Worm (Caenorhabditis elegans) whole organism, young adult: ENCODE results near the gene sre-55.

Experiments used
- B0019.2 ChIP-seq: fragments of 200-800 bp; sonication (Bioruptor generic); conservative IDR thresholded peaks from 2 replicates; pipeline ENCODE4 v1.3.6; 2022; ENCODE audit warnings: missing genetic modification reagents, missing genetic modification characterization, missing compliant biosample characterization
- B0261.1 ChIP-seq: sonication (generic microtip); optimal IDR thresholded peaks from 2 replicates; lab custom pipeline; 2016; ENCODE audit warnings: mild to moderate bottlenecking, missing genetic modification characterization, moderate library complexity, missing compliant biosample characterization
- F33H1.4 ChIP-seq: fragments of 200-800 bp; sonication (Bioruptor generic); IDR thresholded peaks from 2 replicates; pipeline ENCODE4 v1.3.6; 2022; ENCODE audit warnings: missing genetic modification reagents, missing genetic modification characterization, missing compliant biosample characterization
- F37B4.10 ChIP-seq: fragments of 200-800 bp; sonication (Bioruptor generic); IDR thresholded peaks from 2 replicates; pipeline ENCODE4 v1.3.6; 2022; ENCODE audit warnings: missing genetic modification characterization, missing compliant biosample characterization
- F39B2.1 ChIP-seq: fragments of 200-800 bp; sonication (Bioruptor generic); IDR thresholded peaks from 2 replicates; pipeline ENCODE4 v1.3.6; 2022; ENCODE audit warnings: missing genetic modification reagents, missing genetic modification characterization, missing compliant biosample characterization
- F49E8.2 ChIP-seq: sonication (generic microtip); optimal IDR thresholded peaks from 3 replicates; lab custom pipeline; 2017; ENCODE audit warnings: missing genetic modification characterization, mild to moderate bottlenecking, missing compliant biosample characterization, antibody characterized with exemption, moderate library complexity; ENCODE audit not compliant: insufficient read depth
- F55B11.4 ChIP-seq: sonication (generic microtip); optimal IDR thresholded peaks from 2 replicates; lab custom pipeline; 2016; ENCODE audit warnings: missing compliant biosample characterization, missing genetic modification characterization, borderline replicate concordance; ENCODE audit not compliant: insufficient read depth
- F57A8.1 ChIP-seq: fragments of 200-800 bp; sonication (Bioruptor generic); optimal IDR thresholded peaks from 2 replicates; lab custom pipeline; 2018; ENCODE audit warnings: mild to moderate bottlenecking, missing genetic modification characterization, moderate library complexity, missing compliant biosample characterization
- F57C9.4 ChIP-seq: sonication (generic microtip); optimal IDR thresholded peaks from 2 replicates; lab custom pipeline; 2017; ENCODE audit warnings: mild to moderate bottlenecking, missing genetic modification characterization, missing compliant biosample characterization
- K11D2.4 ChIP-seq: fragments of 200-800 bp; sonication (Bioruptor generic); IDR thresholded peaks from 2 replicates; pipeline ENCODE4 v1.3.6; 2022; ENCODE audit warnings: missing genetic modification reagents, missing genetic modification characterization, missing compliant biosample characterization
- K12H6.12 ChIP-seq: fragments of 200-800 bp; sonication (Bioruptor generic); optimal IDR thresholded peaks from 2 replicates; lab custom pipeline; 2018; ENCODE audit warnings: mild to moderate bottlenecking, missing genetic modification characterization, missing compliant biosample characterization
- T26A5.8 ChIP-seq: sonication (generic microtip); optimal IDR thresholded peaks from 2 replicates; lab custom pipeline; 2016; ENCODE audit warnings: missing genetic modification characterization, missing compliant biosample characterization
- Y56A3A.18 ChIP-seq: fragments of 200-800 bp; sonication (Bioruptor generic); IDR thresholded peaks from 2 replicates; pipeline ENCODE4 v1.3.6; 2022; ENCODE audit warnings: missing genetic modification reagents, missing genetic modification characterization, missing compliant biosample characterization
- Y67H2A.10 ChIP-seq: fragments of 200-800 bp; sonication (Bioruptor generic); conservative IDR thresholded peaks from 2 replicates; pipeline ENCODE4 v1.3.6; 2022; ENCODE audit warnings: missing genetic modification reagents, missing genetic modification characterization, missing compliant biosample characterization
- Y79H2A.3 ChIP-seq: fragments of 200-800 bp; sonication (Bioruptor generic); conservative IDR thresholded peaks from 2 replicates; pipeline ENCODE4 v1.3.6; 2022; ENCODE audit warnings: missing genetic modification reagents, missing genetic modification characterization, missing compliant biosample characterization
- aptf-3 ChIP-seq: fragments of 200-800 bp; sonication (Bioruptor generic); IDR thresholded peaks from 2 replicates; pipeline ENCODE4 v1.3.6; 2022; ENCODE audit warnings: missing genetic modification characterization, missing compliant biosample characterization
- atf-7 ChIP-seq: sonication (generic microtip); optimal IDR thresholded peaks from 2 replicates; lab custom pipeline; 2017; ENCODE audit warnings: mild to moderate bottlenecking, missing genetic modification characterization, missing compliant biosample characterization
- athp-1 ChIP-seq: sonication (generic microtip); optimal IDR thresholded peaks from 2 replicates; lab custom pipeline; 2017; ENCODE audit warnings: mild to moderate bottlenecking, missing genetic modification characterization, missing compliant biosample characterization
- cebp-2 ChIP-seq: fragments of 200-800 bp; sonication (Bioruptor generic); IDR thresholded peaks from 2 replicates; pipeline ENCODE4 v1.3.6; 2022; ENCODE audit warnings: missing genetic modification characterization, missing compliant biosample characterization
- ceh-40 ChIP-seq: fragments of 200-800 bp; sonication (Bioruptor generic); IDR thresholded peaks from 2 replicates; pipeline ENCODE4 v1.3.6; 2022; ENCODE audit warnings: missing genetic modification characterization, missing compliant biosample characterization
- ceh-79 ChIP-seq: sonication (generic microtip); optimal IDR thresholded peaks from 2 replicates; lab custom pipeline; 2017; ENCODE audit warnings: mild to moderate bottlenecking, missing genetic modification characterization, missing compliant biosample characterization
- dpff-1 ChIP-seq: sonication (generic microtip); optimal IDR thresholded peaks from 2 replicates; lab custom pipeline; 2017; ENCODE audit warnings: mild to moderate bottlenecking, missing genetic modification characterization, missing compliant biosample characterization
- him-1 ChIP-seq: sonication (generic microtip); optimal IDR thresholded peaks from 2 replicates; lab custom pipeline; 2016; ENCODE audit warnings: missing genotype, missing genetic modification reagents, missing genetic modification characterization, missing compliant biosample characterization
- hlh-12 ChIP-seq: sonication (generic microtip); optimal IDR thresholded peaks from 2 replicates; lab custom pipeline; 2016; ENCODE audit warnings: missing genetic modification characterization, missing compliant biosample characterization
- let-607 ChIP-seq, 2 experiments: fragments of 200-800 bp in 1 of 2; sonication (Bioruptor generic) in 1 of 2; sonication (generic microtip) in 1 of 2; optimal IDR thresholded peaks; 2 replicates each; lab custom pipeline; 2016 to 2018; ENCODE audit warnings: mild to moderate bottlenecking in 2 of 2, missing compliant biosample characterization in 2 of 2, missing genetic modification characterization in 2 of 2, moderate library complexity in 2 of 2, missing genotype in 1 of 2
- lin-54 ChIP-seq: fragments of 200-800 bp; sonication (Bioruptor generic); optimal IDR thresholded peaks from 2 replicates; lab custom pipeline; 2018; ENCODE audit warnings: mild to moderate bottlenecking, missing genetic modification characterization, missing compliant biosample characterization
- lir-1 ChIP-seq: fragments of 200-800 bp; sonication (Bioruptor generic); conservative IDR thresholded peaks from 2 replicates; pipeline ENCODE4 v1.3.6; 2022; ENCODE audit warnings: missing genetic modification reagents, missing genetic modification characterization, missing compliant biosample characterization
- lsy-27 ChIP-seq: sonication (generic microtip); optimal IDR thresholded peaks from 2 replicates; lab custom pipeline; 2017; ENCODE audit warnings: missing genetic modification characterization, mild to moderate bottlenecking, missing compliant biosample characterization, antibody characterized with exemption, missing genotype, borderline replicate concordance; ENCODE audit not compliant: insufficient read depth
- madf-10 ChIP-seq: sonication (generic microtip); optimal IDR thresholded peaks from 2 replicates; lab custom pipeline; 2016; ENCODE audit warnings: mild to moderate bottlenecking, missing genetic modification characterization, missing compliant biosample characterization
- mcd-1 ChIP-seq: fragments of 200-800 bp; sonication (Bioruptor generic); IDR thresholded peaks from 2 replicates; pipeline ENCODE4 v1.3.6; 2022; ENCODE audit warnings: missing genetic modification reagents, missing genetic modification characterization, missing compliant biosample characterization
- mes-4 ChIP-seq: sonication (generic microtip); optimal IDR thresholded peaks from 2 replicates; lab custom pipeline; 2016; ENCODE audit warnings: missing genotype, missing genetic modification characterization, missing compliant biosample characterization
- nfya-1 ChIP-seq: sonication (generic microtip); optimal IDR thresholded peaks from 2 replicates; lab custom pipeline; 2017; ENCODE audit warnings: antibody characterized with exemption, missing compliant biosample characterization, missing genetic modification characterization, borderline replicate concordance; ENCODE audit not compliant: insufficient read depth
- nhr-120 ChIP-seq: fragments of 200-800 bp; sonication (Bioruptor generic); IDR thresholded peaks from 2 replicates; pipeline ENCODE4 v1.3.6; 2022; ENCODE audit warnings: missing genetic modification characterization, missing compliant biosample characterization
- nhr-27 ChIP-seq: fragments of 200-800 bp; sonication (Bioruptor generic); optimal IDR thresholded peaks from 2 replicates; lab custom pipeline; 2018; ENCODE audit warnings: mild to moderate bottlenecking, missing genetic modification characterization, moderate library complexity, missing compliant biosample characterization
- nhr-80 ChIP-seq: sonication (generic microtip); optimal IDR thresholded peaks from 2 replicates; lab custom pipeline; 2016; ENCODE audit warnings: missing genetic modification characterization, missing compliant biosample characterization
- nhr-90 ChIP-seq: sonication (generic microtip); optimal IDR thresholded peaks from 2 replicates; lab custom pipeline; 2016; ENCODE audit warnings: missing genotype, mild to moderate bottlenecking, missing genetic modification characterization, missing compliant biosample characterization
- rcor-1 ChIP-seq: fragments of 200-800 bp; sonication (Bioruptor generic); IDR thresholded peaks from 2 replicates; pipeline ENCODE4 v1.3.6; 2022; ENCODE audit warnings: missing genetic modification reagents, missing genetic modification characterization, missing compliant biosample characterization
- snpc-1.1 ChIP-seq: sonication (generic microtip); optimal IDR thresholded peaks from 2 replicates; lab custom pipeline; 2017; ENCODE audit warnings: missing genetic modification characterization, mild to moderate bottlenecking, missing compliant biosample characterization, antibody characterized with exemption, moderate library complexity, missing genotype, missing genetic modification reagents; ENCODE audit not compliant: insufficient read depth
- tbp1 ChIP-seq: fragments of 200-800 bp; sonication (Bioruptor generic); optimal IDR thresholded peaks from 2 replicates; lab custom pipeline; 2018; ENCODE audit warnings: mild to moderate bottlenecking, missing genetic modification characterization, missing compliant biosample characterization
- tbx-9 ChIP-seq: sonication (generic microtip); optimal IDR thresholded peaks from 2 replicates; lab custom pipeline; 2016; ENCODE audit warnings: borderline replicate concordance, missing genetic modification characterization, inconsistent platforms, missing compliant biosample characterization
- unc-62 ChIP-seq: fragments of 150-350 bp; optimal IDR thresholded peaks from 2 replicates; lab custom pipeline; 2014; ENCODE audit warnings: missing biosample characterization, missing genetic modification reagents, missing genetic modification characterization
- xnd-1 ChIP-seq: sonication (generic microtip); optimal IDR thresholded peaks from 2 replicates; lab custom pipeline; 2016; ENCODE audit warnings: missing genotype, missing genetic modification reagents, missing genetic modification characterization, missing compliant biosample characterization
- zfh-2 ChIP-seq: fragments of 200-800 bp; sonication (Bioruptor generic); conservative IDR thresholded peaks from 2 replicates; pipeline ENCODE4 v1.3.6; 2022; ENCODE audit warnings: missing genetic modification reagents, missing genetic modification characterization, missing compliant biosample characterization
- zim-3 ChIP-seq: sonication (generic microtip); optimal IDR thresholded peaks from 2 replicates; lab custom pipeline; 2017; ENCODE audit warnings: mild to moderate bottlenecking, missing genetic modification characterization, moderate library complexity, missing compliant biosample characterization
- ztf-22 ChIP-seq: fragments of 200-800 bp; sonication (Bioruptor generic); optimal IDR thresholded peaks from 2 replicates; lab custom pipeline; 2018; ENCODE audit warnings: mild to moderate bottlenecking, missing genetic modification characterization, moderate library complexity, missing compliant biosample characterization
- ztf-25 ChIP-seq: fragments of 200-800 bp; sonication (Bioruptor generic); IDR thresholded peaks from 2 replicates; pipeline ENCODE4 v1.3.6; 2022; ENCODE audit warnings: missing genetic modification reagents, missing genetic modification characterization, missing compliant biosample characterization
- ztf-26 ChIP-seq: sonication (generic microtip); optimal IDR thresholded peaks from 2 replicates; lab custom pipeline; 2017; ENCODE audit warnings: missing genetic modification characterization, missing compliant biosample characterization
- ztf-3 ChIP-seq: fragments of 200-800 bp; sonication (Bioruptor generic); optimal IDR thresholded peaks from 2 replicates; lab custom pipeline; 2018; ENCODE audit warnings: mild to moderate bottlenecking, missing genetic modification characterization, missing compliant biosample characterization
- ztf-6 ChIP-seq: fragments of 200-800 bp; sonication (Bioruptor generic); IDR thresholded peaks from 2 replicates; pipeline ENCODE4 v1.3.6; 2022; ENCODE audit warnings: missing genetic modification reagents, missing genetic modification characterization, missing compliant biosample characterization

Gene sre-55

ce11 chrII:12344787-12345186 is 15.7 kb downstream of the sre-55 start, which contains the start of gene C44C11.6 (continued):
- TF ChIP-seq lir-1 (GFP tag; lab: Robert Waterston, UW) (no peak), ztf-26 (tag; lab: Kevin White, UChicago) (no peak), zim-3 (tag; lab: Kevin White, UChicago) (no peak), rcor-1 (no peak), snpc-1.1 (tag; lab: Kevin White, UChicago) (no peak), athp-1 (tag; lab: Kevin White, UChicago) (no peak), nfya-1 (tag; lab: Kevin White, UChicago) (no peak), F57A8.1 (GFP tag; lab: Kevin White, UChicago) (no peak), atf-7 (tag; lab: Kevin White, UChicago) (peak; percentile 32), dpff-1 (tag; lab: Kevin White, UChicago) (no peak), mcd-1 (GFP tag; lab: Robert Waterston, UW) (peak; percentile 34), B0019.2 (GFP tag; lab: Robert Waterston, UW) (no peak), nhr-27 (tag; lab: Kevin White, UChicago) (peak; percentile 6), Y67H2A.10 (no peak), mes-4 (tag; lab: Kevin White, UChicago) (no peak), Y56A3A.18 (GFP tag; lab: Robert Waterston, UW) (no peak), ztf-3 (GFP tag; lab: Kevin White, UChicago) (no peak), nhr-120 (GFP tag; lab: Robert Waterston, UW) (0 out of 2 replicates have a peak, but pooled peaks have one; percentile 24), ztf-25 (GFP tag; lab: Robert Waterston, UW) (no peak), ztf-22 (GFP tag; lab: Kevin White, UChicago) (no peak), xnd-1 (no peak), ceh-79 (no peak), unc-62 (no peak), cebp-2 (GFP tag; lab: Robert Waterston, UW) (no peak), K12H6.12 (tag; lab: Kevin White, UChicago) (no peak), aptf-3 (GFP tag; lab: Robert Waterston, UW) (no peak), ceh-40 (GFP tag; lab: Robert Waterston, UW) (no peak), F39B2.1 (GFP tag; lab: Robert Waterston, UW) (no peak), F57C9.4 (tag; lab: Kevin White, UChicago) (no peak), nhr-90 (tag; lab: Kevin White, UChicago) (no peak), him-1 (tag; lab: Kevin White, UChicago) (peak; percentile 18), F55B11.4 (tag; lab: Kevin White, UChicago) (no peak), hlh-12 (tag; lab: Kevin White, UChicago) (no peak), T26A5.8 (no peak), tbx-9 (tag; lab: Kevin White, UChicago) (no peak), K11D2.4 (GFP tag; lab: Robert Waterston, UW) (peak; percentile 15; the same call in 1 of the 2 replicates), lin-54 (GFP tag; lab: Kevin White, UChicago) (no peak), F37B4.10 (GFP tag; lab: Robert Waterston, UW) (0 out of 2 replicates have a peak, but pooled peaks have one; percentile 33), madf-10 (tag; lab: Kevin White, UChicago) (no peak), F33H1.4 (GFP tag; lab: Robert Waterston, UW) (0 out of 2 replicates have a peak, but pooled peaks have one; percentile 16), zfh-2 (peak; percentile 83), lsy-27 (tag; lab: Kevin White, UChicago) (no peak), Y79H2A.3 (GFP tag; lab: Robert Waterston, UW) (no peak), B0261.1 (tag; lab: Kevin White, UChicago) (no peak), let-607 (tag; optimal IDR thresholded peaks at IDR 0.05; lab: Kevin White, UChicago) (no peak), tbp1 (GFP tag; lab: Kevin White, UChicago) (peak; percentile 17), nhr-80 (tag; lab: Kevin White, UChicago) (no peak), ztf-6 (GFP tag; lab: Robert Waterston, UW) (no peak), F49E8.2 (no peak)
